Fruit fly (Drosophila melanogaster) whole organism, embryonic: ENCODE data around the gene Mob3.

Experiments used
- Bgb ChIP-seq: fragments of 200-800 bp; sonication (Bioruptor generic); IDR thresholded peaks from 2 replicates; pipeline ENCODE4 v1.3.6; 2022; ENCODE audit warnings: missing biosample characterization, missing genetic modification characterization; ENCODE audit not compliant: partially characterized antibody
- CG1024 ChIP-seq: fragments of 200-800 bp; sonication (Bioruptor generic); IDR thresholded peaks from 2 replicates; pipeline ENCODE4 v1.3.6; 2022; ENCODE audit warnings: missing biosample characterization, missing genetic modification characterization
- CG10654 ChIP-seq: fragments of 200-800 bp; sonication (Bioruptor generic); optimal IDR thresholded peaks from 2 replicates; lab custom pipeline; 2016; ENCODE audit warnings: missing biosample characterization, missing genetic modification characterization
- CG10959 ChIP-seq: fragments of 200-800 bp; sonication (Bioruptor generic); IDR thresholded peaks from 2 replicates; pipeline ENCODE4 v1.3.6; 2022; ENCODE audit warnings: missing biosample characterization, missing genetic modification characterization
- CG10979 ChIP-seq: fragments of 200-800 bp; sonication (Bioruptor generic); optimal IDR thresholded peaks from 2 replicates; lab custom pipeline; 2018; ENCODE audit warnings: missing biosample characterization, mild to moderate bottlenecking, missing genetic modification characterization, moderate library complexity
- CG12219 ChIP-seq: fragments of 200-800 bp; sonication (Bioruptor generic); optimal IDR thresholded peaks from 3 replicates; lab custom pipeline; 2018; ENCODE audit warnings: missing biosample characterization, mild to moderate bottlenecking, missing genetic modification characterization
- CG13287 ChIP-seq: fragments of 200-800 bp; sonication (Bioruptor generic); IDR thresholded peaks from 2 replicates; pipeline ENCODE4 v1.3.6; 2022; ENCODE audit warnings: missing biosample characterization, missing genetic modification characterization; ENCODE audit not compliant: partially characterized antibody
- CG16813 ChIP-seq: fragments of 200-800 bp; sonication (Bioruptor generic); IDR thresholded peaks from 3 replicates; pipeline ENCODE4 v1.3.6; 2022; ENCODE audit warnings: missing biosample characterization, missing genetic modification characterization; ENCODE audit not compliant: partially characterized antibody
- CG16815 ChIP-seq: fragments of 200-800 bp; sonication (Bioruptor generic); optimal IDR thresholded peaks from 3 replicates; lab custom pipeline; 2017; ENCODE audit warnings: missing biosample characterization, mild to moderate bottlenecking, missing genetic modification characterization
- CG16863 ChIP-seq: fragments of 200-800 bp; sonication (Bioruptor generic); optimal IDR thresholded peaks from 3 replicates; lab custom pipeline; 2016; ENCODE audit warnings: missing biosample characterization, missing genetic modification characterization
- CG17328 ChIP-seq: fragments of 200-800 bp; sonication (Bioruptor generic); IDR thresholded peaks from 2 replicates; pipeline ENCODE4 v1.3.6; 2022; ENCODE audit warnings: missing biosample characterization, missing genetic modification characterization
- CG17802 ChIP-seq: fragments of 200-800 bp; sonication (Bioruptor generic); optimal IDR thresholded peaks from 2 replicates; lab custom pipeline; 2018; ENCODE audit warnings: missing biosample characterization, mild to moderate bottlenecking, missing genetic modification characterization, moderate library complexity
- CG1792 ChIP-seq: fragments of 200-800 bp; sonication (Bioruptor generic); optimal IDR thresholded peaks from 2 replicates; lab custom pipeline; 2016; ENCODE audit warnings: missing biosample characterization, missing genetic modification characterization
- CG30020 ChIP-seq: fragments of 200-800 bp; optimal IDR thresholded peaks from 2 replicates; lab custom pipeline; 2019; ENCODE audit warnings: missing biosample characterization, mild to moderate bottlenecking, missing genetic modification characterization, moderate library complexity
- CG30431 ChIP-seq: fragments of 200-800 bp; sonication (Bioruptor generic); optimal IDR thresholded peaks from 2 replicates; lab custom pipeline; 2017; ENCODE audit warnings: missing biosample characterization, missing genetic modification characterization
- CG31441 ChIP-seq: fragments of 200-800 bp; sonication (Bioruptor generic); IDR thresholded peaks from 2 replicates; pipeline ENCODE4 v1.3.6; 2022; ENCODE audit warnings: missing biosample characterization, missing genetic modification characterization
- CG32772 ChIP-seq: fragments of 200-800 bp; sonication (Bioruptor generic); IDR thresholded peaks from 2 replicates; pipeline ENCODE4 v1.3.6; 2022; ENCODE audit warnings: missing biosample characterization, missing genetic modification characterization
- CG3726 ChIP-seq: fragments of 200-800 bp; sonication (Bioruptor generic); IDR thresholded peaks from 3 replicates; pipeline ENCODE4, ENCODE4 v1.3.6; 2022; ENCODE audit warnings: missing biosample characterization, missing genetic modification characterization
- CG43689 ChIP-seq: fragments of 200-800 bp; sonication (Bioruptor generic); IDR thresholded peaks from 2 replicates; pipeline ENCODE4 v1.3.6; 2022; ENCODE audit warnings: missing biosample characterization, missing genetic modification characterization
- CG6765 ChIP-seq: fragments of 200-800 bp; sonication (Bioruptor generic); optimal IDR thresholded peaks from 3 replicates; lab custom pipeline; 2017; ENCODE audit warnings: missing biosample characterization, mild to moderate bottlenecking, missing genetic modification characterization
- CG6813 ChIP-seq: fragments of 200-800 bp; sonication (Bioruptor generic); optimal IDR thresholded peaks from 2 replicates; lab custom pipeline; 2017; ENCODE audit warnings: missing biosample characterization, missing genetic modification characterization, mild to moderate bottlenecking, moderate library complexity, missing genetic modification reagents
- CG7928 ChIP-seq: fragments of 200-800 bp; sonication (Bioruptor generic); optimal IDR thresholded peaks from 2 replicates; lab custom pipeline; 2017; ENCODE audit warnings: missing biosample characterization, mild to moderate bottlenecking, missing genetic modification characterization
- CkIIα-i1 ChIP-seq: fragments of 200-800 bp; sonication (Bioruptor generic); IDR thresholded peaks from 2 replicates; pipeline ENCODE4 v1.3.6; 2022; ENCODE audit warnings: missing biosample characterization, missing genetic modification characterization
- Doc2 ChIP-seq: fragments of 200-800 bp; sonication (Bioruptor generic); IDR thresholded peaks from 2 replicates; pipeline ENCODE4 v1.3.6; 2022; ENCODE audit warnings: missing biosample characterization, missing genetic modification characterization
- Dref ChIP-seq: fragments of 200-800 bp; sonication (Bioruptor generic); IDR thresholded peaks from 2 replicates; pipeline ENCODE4 v1.3.6; 2022; ENCODE audit warnings: missing biosample characterization, missing genetic modification characterization
- HLHmδ ChIP-seq: fragments of 200-800 bp; sonication (Bioruptor generic); optimal IDR thresholded peaks from 2 replicates; lab custom pipeline; 2018; ENCODE audit warnings: missing biosample characterization, mild to moderate bottlenecking, missing genetic modification characterization, moderate library complexity
- Lim3 ChIP-seq: fragments of 200-800 bp; sonication (Bioruptor generic); IDR thresholded peaks from 2 replicates; pipeline ENCODE4 v1.3.6; 2022; ENCODE audit warnings: missing biosample characterization, missing genetic modification characterization
- Lpt ChIP-seq: fragments of >200 bp; optimal IDR thresholded peaks from 2 replicates; lab custom pipeline; 2018; ENCODE audit warnings: missing biosample characterization, missing genetic modification characterization
- MBD-R2 ChIP-seq: fragments of 200-800 bp; sonication (Bioruptor generic); IDR thresholded peaks from 2 replicates; pipeline ENCODE4 v1.3.6; 2022; ENCODE audit warnings: missing biosample characterization, missing genetic modification characterization
- Med ChIP-seq: fragments of 200-800 bp; sonication (Bioruptor generic); peaks from one replicate; lab custom pipeline; 2016; ENCODE audit warnings: missing biosample characterization, missing genetic modification characterization, mild to moderate bottlenecking, inconsistent platforms, moderate library complexity
- NC2α ChIP-seq: fragments of 200-800 bp; sonication (Bioruptor generic); optimal IDR thresholded peaks from 2 replicates; lab custom pipeline; 2016; ENCODE audit warnings: missing biosample characterization, missing genetic modification characterization
- NfI ChIP-seq: fragments of 200-800 bp; sonication (Bioruptor generic); optimal IDR thresholded peaks from 3 replicates; lab custom pipeline; 2018; ENCODE audit warnings: missing biosample characterization, mild to moderate bottlenecking, missing genetic modification characterization, moderate library complexity
- Stat92E ChIP-seq, 3 experiments: fragments of >200 bp in 2 of 3; fragments of 200-800 bp in 1 of 3; sonication (Bioruptor generic) in 1 of 3; optimal IDR thresholded peaks; 2 replicates each; lab custom pipeline; 2017 to 2019; ENCODE audit warnings: missing biosample characterization in 3 of 3, missing genetic modification characterization in 3 of 3, mild to moderate bottlenecking in 1 of 3, moderate library complexity in 1 of 3
- Tbp ChIP-seq: fragments of >200 bp; optimal IDR thresholded peaks from 2 replicates; lab custom pipeline; 2018; ENCODE audit warnings: missing biosample characterization, missing genetic modification characterization
- ac ChIP-seq: fragments of 200-800 bp; sonication (Bioruptor generic); optimal IDR thresholded peaks from 3 replicates; lab custom pipeline; 2017; ENCODE audit warnings: missing biosample characterization, mild to moderate bottlenecking, missing genetic modification characterization
- bbx ChIP-seq: fragments of 200-800 bp; sonication (Bioruptor generic); IDR thresholded peaks from 2 replicates; pipeline ENCODE4 v1.3.6; 2022; ENCODE audit warnings: missing biosample characterization, missing genetic modification characterization; ENCODE audit not compliant: partially characterized antibody
- cas ChIP-seq: fragments of 200-800 bp; sonication (Bioruptor generic); IDR thresholded peaks from 2 replicates; pipeline ENCODE4 v1.3.6; 2022; ENCODE audit warnings: missing biosample characterization, missing genetic modification characterization
- ci ChIP-seq: fragments of 200-800 bp; sonication (Bioruptor generic); IDR thresholded peaks from 3 replicates; pipeline ENCODE4 v1.3.6; 2022; ENCODE audit warnings: missing biosample characterization, missing genetic modification characterization
- croc ChIP-seq: fragments of 200-800 bp; sonication (Bioruptor generic); conservative IDR thresholded peaks from 3 replicates; pipeline ENCODE4 v1.3.6; 2022; ENCODE audit warnings: missing biosample characterization, missing genetic modification characterization
- fd3F ChIP-seq: fragments of 200-800 bp; sonication (Bioruptor generic); optimal IDR thresholded peaks from 2 replicates; lab custom pipeline; 2018; ENCODE audit warnings: missing biosample characterization, mild to moderate bottlenecking, missing genetic modification characterization, moderate library complexity
- ftz-f1 ChIP-seq: fragments of 200-800 bp; sonication (Bioruptor generic); optimal IDR thresholded peaks from 2 replicates; lab custom pipeline; 2016; ENCODE audit warnings: missing biosample characterization, missing genetic modification characterization
- gce ChIP-seq: fragments of 200-800 bp; sonication (Bioruptor generic); IDR thresholded peaks from 3 replicates; pipeline ENCODE4 v1.3.6; 2022; ENCODE audit warnings: missing biosample characterization, missing genetic modification characterization
- nerfin-1 ChIP-seq: fragments of 200-800 bp; sonication (Bioruptor generic); optimal IDR thresholded peaks from 3 replicates; lab custom pipeline; 2019; ENCODE audit warnings: missing biosample characterization, mild to moderate bottlenecking, missing genetic modification characterization, moderate library complexity
- peb ChIP-seq: fragments of 200-800 bp; sonication (Bioruptor generic); IDR thresholded peaks from 2 replicates; pipeline ENCODE4 v1.3.6; 2022; ENCODE audit warnings: missing biosample characterization, missing genetic modification characterization
- pho ChIP-seq: fragments of 200-800 bp; sonication (Bioruptor generic); optimal IDR thresholded peaks from 2 replicates; lab custom pipeline; 2016; ENCODE audit warnings: missing biosample characterization, missing genetic modification characterization
- run ChIP-seq: fragments of 200-800 bp; sonication (Bioruptor generic); optimal IDR thresholded peaks from 3 replicates; lab custom pipeline; 2018; ENCODE audit warnings: missing biosample characterization, mild to moderate bottlenecking, missing genetic modification characterization
- sc ChIP-seq, 3 experiments: fragments of >200 bp in 2 of 3; fragments of 200-800 bp in 1 of 3; sonication (Bioruptor generic) in 1 of 3; optimal IDR thresholded peaks; 2 replicates in 2 of 3; 3 replicates in 1 of 3; lab custom pipeline; 2017; ENCODE audit warnings: mild to moderate bottlenecking in 1 of 3, missing biosample characterization in 1 of 3, missing genetic modification characterization in 1 of 3, missing genetic modification reagents in 1 of 3
- slbo ChIP-seq: fragments of 200-800 bp; sonication (Bioruptor generic); IDR thresholded peaks from 2 replicates; pipeline ENCODE4 v1.3.6; 2022; ENCODE audit warnings: missing biosample characterization, missing genetic modification characterization
- trh ChIP-seq: fragments of 200-800 bp; sonication (Bioruptor generic); optimal IDR thresholded peaks from 2 replicates; lab custom pipeline; 2016; ENCODE audit warnings: missing biosample characterization, missing genetic modification characterization
- zen ChIP-seq: fragments of 200-800 bp; sonication (Bioruptor generic); optimal IDR thresholded peaks from 3 replicates; lab custom pipeline; 2018; ENCODE audit warnings: missing biosample characterization, mild to moderate bottlenecking, missing genetic modification characterization, moderate library complexity

Gene Mob3

dm6 chr2L:10292066-10292560 is 27.0 kb downstream of the Mob3 start, which contains the start of gene Ufd4 (continued):
- TF ChIP-seq CG3726 (GFP tag; lab: Robert Waterston, UW) (no peak), CG1024 (GFP tag; lab: Robert Waterston, UW) (peak; percentile 80; the same call in 1 of the 2 replicates), CkIIα-i1 (GFP tag; lab: Robert Waterston, UW) (no peak), Dref (GFP tag; lab: Robert Waterston, UW) (peak; percentile 81), Bgb (peak; percentile 32; the same call in 1 of the 2 replicates), pho (GFP tag; lab: Kevin White, UChicago) (peak; percentile 61), nerfin-1 (tag; lab: Kevin White, UChicago) (no peak), zen (tag; lab: Kevin White, UChicago) (no peak), CG16863 (peak; percentile 63), Tbp (no peak), CG1792 (peak; percentile 20), CG31441 (GFP tag; lab: Robert Waterston, UW) (no peak), CG32772 (GFP tag; lab: Robert Waterston, UW) (no peak), HLHmδ (GFP tag; lab: Kevin White, UChicago) (no peak), Lim3 (no peak), sc (optimal IDR thresholded peaks at IDR 0.05; lab: Kevin White, UChicago) (no peak), sc (GFP tag; optimal IDR thresholded peaks at IDR 0.05; lab: Kevin White, UChicago) (no peak), CG6765 (peak; percentile 57), CG10959 (GFP tag; lab: Robert Waterston, UW) (no peak), CG30020 (tag; lab: Kevin White, UChicago) (peak; percentile 95), CG7928 (GFP tag; lab: Kevin White, UChicago) (no peak), fd3F (peak; percentile 60), NfI (GFP tag; lab: Kevin White, UChicago) (no peak), cas (GFP tag; lab: Robert Waterston, UW) (no peak), peb (GFP tag; lab: Robert Waterston, UW) (no peak), croc (no peak), run (peak; percentile 1), Med (peak; percentile 95), trh (GFP tag; lab: Kevin White, UChicago) (no peak), MBD-R2 (GFP tag; lab: Robert Waterston, UW) (peak; percentile 45; the same call in 1 of the 2 replicates), Stat92E (GFP tag; optimal IDR thresholded peaks at IDR 0.05; lab: Kevin White, UChicago) (peak in 1 of 3 experiments; percentile 69), CG10654 (GFP tag; lab: Kevin White, UChicago) (peak; percentile 27), CG10979 (tag; lab: Kevin White, UChicago) (peak; percentile 64), CG16813 (GFP tag; lab: Robert Waterston, UW) (peak; percentile 40; the same call in 2 of the 3 replicates), CG16815 (peak; percentile 0), CG6813 (GFP tag; lab: Kevin White, UChicago) (no peak), Doc2 (GFP tag; lab: Robert Waterston, UW) (no peak), ci (GFP tag; lab: Robert Waterston, UW) (no peak; the same call in 2 of the 3 replicates), ftz-f1 (GFP tag; lab: Kevin White, UChicago) (no peak), CG30431 (GFP tag; lab: Kevin White, UChicago) (no peak), CG17802 (tag; lab: Kevin White, UChicago) (no peak), NC2α (GFP tag; lab: Kevin White, UChicago) (no peak), CG13287 (GFP tag; lab: Robert Waterston, UW) (peak; percentile 60; the same call in 1 of the 2 replicates), CG43689 (no peak), bbx (GFP tag; lab: Robert Waterston, UW) (peak; percentile 61; the same call in 1 of the 2 replicates), CG12219 (GFP tag; lab: Kevin White, UChicago) (no peak), CG17328 (peak; percentile 58), Lpt (GFP tag; lab: Kevin White, UChicago) (no peak), ac (GFP tag; lab: Kevin White, UChicago) (no peak), gce (GFP tag; lab: Robert Waterston, UW) (no peak), slbo (GFP tag; lab: Robert Waterston, UW) (no peak; the same call in 1 of the 2 replicates)
